Worm (Caenorhabditis elegans): ENCODE results near the gene gcy-29.

ce11 chrII:14540551-14540950 lies 8.0 kb downstream of the gcy-29 start:
- no peak for TF ChIP-seq R02D3.7 (tag; optimal IDR thresholded peaks at IDR 0.05)
- no peak for TF ChIP-seq nhr-12 (tag; optimal IDR thresholded peaks at IDR 0.05)
- no peak for TF ChIP-seq ZK546.5 (tag; optimal IDR thresholded peaks at IDR 0.05)
- TF ChIP-seq ceh-16 (tag; optimal IDR thresholded peaks at IDR 0.05) = no peak
- TF ChIP-seq nhr-11 (tag; optimal IDR thresholded peaks at IDR 0.05) = no peak
- TF ChIP-seq nhr-77 (tag; optimal IDR thresholded peaks at IDR 0.05) = no peak
- no peak for TF ChIP-seq nhr-237 (tag; optimal IDR thresholded peaks at IDR 0.05)
- no peak for TF ChIP-seq ceh-82 (tag; optimal IDR thresholded peaks at IDR 0.05)
- TF ChIP-seq nhr-28 (tag; optimal IDR thresholded peaks at IDR 0.05) = no peak
- no peak for TF ChIP-seq jun-1 (tag; optimal IDR thresholded peaks at IDR 0.05)
- TF ChIP-seq egl-27 (tag; optimal IDR thresholded peaks at IDR 0.05) = no peak
- no peak for TF ChIP-seq fkh-2 (tag; optimal IDR thresholded peaks at IDR 0.05)

All from whole organism, L3 larva.